Worm (Caenorhabditis elegans): ENCODE measurements around the gene cyp-33B1.

- TF ChIP-seq nhr-11 (tag; optimal IDR thresholded peaks at IDR 0.05) (no peak), egl-27 (tag; optimal IDR thresholded peaks at IDR 0.05) (no peak), fkh-10 (GFP tag; optimal IDR thresholded peaks at IDR 0.05) (no peak), lsy-2 (tag; optimal IDR thresholded peaks at IDR 0.05) (no peak), dpl-1 (GFP tag; optimal IDR thresholded peaks at IDR 0.05) (no peak)
These were observed 5.4 kb upstream of the cyp-33B1 start, which contains the start of gene srsx-34 for ce11 chrV:9035685-9036084.
